Worm (Caenorhabditis elegans) whole organism, L4 larva: ENCODE data around the gene Y67D8C.6.
"Not testable (repeated sequence)": the region's sequence is repeated elsewhere in the genome, so short reads cannot be mapped to it uniquely, and the experiment has no call there.

Experiments
- F26F4.8 ChIP-seq: fragments of 200-800 bp; sonication (Bioruptor generic); conservative IDR thresholded peaks from 2 replicates; pipeline ENCODE4 v1.3.6; 2022; ENCODE audit warnings: missing genetic modification characterization, missing compliant biosample characterization
- Y105C5A.15 ChIP-seq: fragments of 200-800 bp; sonication (Bioruptor generic); IDR thresholded peaks from 2 replicates; pipeline ENCODE4 v1.3.6; 2022; ENCODE audit warnings: missing genetic modification characterization, missing compliant biosample characterization
- Y5F2A.4 ChIP-seq: fragments of 200-800 bp; sonication (Bioruptor generic); optimal IDR thresholded peaks from 2 replicates; lab custom pipeline; 2018; ENCODE audit warnings: mild to moderate bottlenecking, missing genetic modification characterization, missing compliant biosample characterization
- Y75B8A.6 ChIP-seq: fragments of 200-800 bp; sonication (Bioruptor generic); IDR thresholded peaks from 2 replicates; pipeline ENCODE4 v1.3.6; 2022; ENCODE audit warnings: missing genetic modification reagents, missing genetic modification characterization, missing compliant biosample characterization
- ZK546.5 ChIP-seq, 2 experiments: sonication (generic microtip); optimal IDR thresholded peaks; 2 replicates each; lab custom pipeline; 2017; ENCODE audit warnings: missing biosample characterization in 2 of 2, missing genetic modification characterization in 2 of 2
- arid-1 ChIP-seq: fragments of 200-800 bp; sonication (Bioruptor generic); conservative IDR thresholded peaks from 2 replicates; pipeline ENCODE4 v1.3.6; 2022; ENCODE audit warnings: missing genetic modification reagents, missing genetic modification characterization, missing compliant biosample characterization
- ceh-44 ChIP-seq: fragments of 200-800 bp; sonication (Bioruptor generic); IDR thresholded peaks from 2 replicates; pipeline ENCODE4 v1.3.6; 2022; ENCODE audit warnings: missing genetic modification reagents, missing genetic modification characterization, missing compliant biosample characterization
- daf-8 ChIP-seq: fragments of 200-800 bp; sonication (Bioruptor generic); IDR thresholded peaks from 2 replicates; pipeline ENCODE4 v1.3.6; 2022; ENCODE audit warnings: missing genetic modification characterization, missing compliant biosample characterization
- dmd-6 ChIP-seq: fragments of 200-800 bp; sonication (Bioruptor generic); IDR thresholded peaks from 2 replicates; pipeline ENCODE4 v1.3.6; 2022; ENCODE audit warnings: missing genetic modification reagents, missing genetic modification characterization, missing compliant biosample characterization
- dmd-9 ChIP-seq: fragments of 200-800 bp; sonication (Bioruptor generic); IDR thresholded peaks from 2 replicates; pipeline ENCODE4 v1.3.6; 2022; ENCODE audit warnings: missing genetic modification reagents, missing genetic modification characterization, missing compliant biosample characterization
- duxl-1 ChIP-seq: sonication (generic microtip); optimal IDR thresholded peaks from 2 replicates; lab custom pipeline; 2016; ENCODE audit warnings: mild to moderate bottlenecking, missing genetic modification characterization, moderate library complexity, missing compliant biosample characterization; ENCODE audit not compliant: poor library complexity
- dve-1 ChIP-seq: sonication (generic microtip); optimal IDR thresholded peaks from 2 replicates; lab custom pipeline; 2017; ENCODE audit warnings: antibody characterized with exemption, mild to moderate bottlenecking, missing genetic modification characterization, missing compliant biosample characterization; ENCODE audit not compliant: insufficient read depth
- hif-1 ChIP-seq, 2 experiments: sonication (generic microtip); optimal IDR thresholded peaks; 2 replicates each; lab custom pipeline; 2016 to 2017; ENCODE audit warnings: missing compliant biosample characterization in 2 of 2, missing genetic modification characterization in 2 of 2, missing genetic modification reagents in 2 of 2, missing genotype in 2 of 2, mild to moderate bottlenecking in 1 of 2
- hlh-11 ChIP-seq: fragments of 200-800 bp; sonication (Bioruptor generic); optimal IDR thresholded peaks from 2 replicates; lab custom pipeline; 2018; ENCODE audit warnings: mild to moderate bottlenecking, missing genetic modification characterization, missing compliant biosample characterization
- hmg-1.1 ChIP-seq: fragments of 200-800 bp; sonication (Bioruptor generic); IDR thresholded peaks from 2 replicates; pipeline ENCODE4 v1.3.6; 2022; ENCODE audit warnings: missing genetic modification reagents, missing genetic modification characterization, missing compliant biosample characterization
- jun-1 ChIP-seq: fragments of 150-350 bp; optimal IDR thresholded peaks from 2 replicates; lab custom pipeline; 2014; ENCODE audit warnings: missing biosample characterization, missing genetic modification reagents, missing genetic modification characterization
- lim-7 ChIP-seq: fragments of 200-800 bp; sonication (Bioruptor generic); IDR thresholded peaks from 2 replicates; pipeline ENCODE4 v1.3.6; 2022; ENCODE audit warnings: missing genetic modification characterization, missing compliant biosample characterization
- lin-15B ChIP-seq: fragments of 150-350 bp; sonication (generic microtip); optimal IDR thresholded peaks from 3 replicates; lab custom pipeline; 2014; ENCODE audit warnings: missing biosample characterization, missing genetic modification characterization
- madf-5 ChIP-seq, 2 experiments: fragments of 200-800 bp; sonication (Bioruptor generic); IDR thresholded peaks; 2 replicates each; pipeline ENCODE4 v1.3.6; 2022; ENCODE audit warnings: missing compliant biosample characterization in 2 of 2, missing genetic modification characterization in 2 of 2
- mep-1 ChIP-seq: fragments of 150-350 bp; sonication (generic microtip); optimal IDR thresholded peaks from 3 replicates; lab custom pipeline; 2014; ENCODE audit warnings: missing biosample characterization, missing genetic modification characterization
- mes-2 ChIP-seq: sonication (generic microtip); optimal IDR thresholded peaks from 2 replicates; lab custom pipeline; 2016; ENCODE audit warnings: missing genotype, mild to moderate bottlenecking, missing genetic modification characterization, missing compliant biosample characterization; ENCODE audit not compliant: poor library complexity, severe bottlenecking
- mxl-3 ChIP-seq: fragments of 200-800 bp; sonication (Bioruptor generic); optimal IDR thresholded peaks from 2 replicates; lab custom pipeline; 2018; ENCODE audit warnings: mild to moderate bottlenecking, missing genetic modification characterization, missing compliant biosample characterization
- nhr-10 ChIP-seq: fragments of 150-350 bp; optimal IDR thresholded peaks from 2 replicates; lab custom pipeline; 2014; ENCODE audit warnings: missing biosample characterization, missing genetic modification characterization
- nhr-11 ChIP-seq: fragments of 150-350 bp; optimal IDR thresholded peaks from 2 replicates; lab custom pipeline; 2014; ENCODE audit warnings: missing biosample characterization, missing genetic modification characterization
- nhr-111 ChIP-seq: fragments of 200-800 bp; sonication (Bioruptor generic); optimal IDR thresholded peaks from 2 replicates; lab custom pipeline; 2018; ENCODE audit warnings: mild to moderate bottlenecking, missing genetic modification characterization, missing compliant biosample characterization
- nhr-41 ChIP-seq: fragments of 200-800 bp; sonication (Bioruptor generic); IDR thresholded peaks from 2 replicates; pipeline ENCODE4 v1.3.6; 2022; ENCODE audit warnings: missing genetic modification reagents, missing genetic modification characterization, missing compliant biosample characterization
- pha-4 ChIP-seq, 2 experiments: fragments of 150-350 bp in 1 of 2; fragments of 200-800 bp in 1 of 2; sonication (Bioruptor generic) in 1 of 2; IDR thresholded peaks in 1 of 2; optimal IDR thresholded peaks in 1 of 2; 2 replicates each; pipeline versions ENCODE4 v1.3.6 to Lab custom; 2014 to 2022; ENCODE audit warnings: missing genetic modification characterization in 2 of 2, missing genetic modification reagents in 2 of 2, missing biosample characterization in 1 of 2, missing compliant biosample characterization in 1 of 2
- saeg-2 ChIP-seq: fragments of 200-800 bp; sonication (Bioruptor generic); IDR thresholded peaks from 2 replicates; pipeline ENCODE4 v1.3.6; 2022; ENCODE audit warnings: missing genetic modification reagents, missing genetic modification characterization, missing compliant biosample characterization
- sdz-12 ChIP-seq: fragments of 200-800 bp; sonication (Bioruptor generic); optimal IDR thresholded peaks from 2 replicates; lab custom pipeline; 2018; ENCODE audit warnings: mild to moderate bottlenecking, missing genetic modification characterization, missing compliant biosample characterization
- set-16 ChIP-seq: fragments of 200-800 bp; sonication (Bioruptor generic); IDR thresholded peaks from 2 replicates; pipeline ENCODE4 v1.3.6; 2022; ENCODE audit warnings: missing genetic modification reagents, missing genetic modification characterization, missing compliant biosample characterization
- tag-97 ChIP-seq: fragments of 200-800 bp; sonication (Bioruptor generic); IDR thresholded peaks from 2 replicates; pipeline ENCODE4 v1.3.6; 2022; ENCODE audit warnings: missing genetic modification characterization, missing compliant biosample characterization
- tra-1 ChIP-seq: fragments of 200-800 bp; sonication (Bioruptor generic); IDR thresholded peaks from 2 replicates; pipeline ENCODE4 v1.3.6; 2022; ENCODE audit warnings: missing genetic modification reagents, missing genetic modification characterization, missing compliant biosample characterization
- unc-130 ChIP-seq: sonication (generic microtip); optimal IDR thresholded peaks from 2 replicates; lab custom pipeline; 2016; ENCODE audit warnings: missing genetic modification reagents, missing genetic modification characterization, missing compliant biosample characterization
- unc-62 ChIP-seq, 3 experiments: fragments of 150-350 bp in 1 of 3; sonication (generic microtip); optimal IDR thresholded peaks in 2 of 3; peaks in 1 of 3; 1 replicate in 1 of 3; 2 replicates in 2 of 3; lab custom pipeline; 2014 to 2017; ENCODE audit warnings: missing biosample characterization in 3 of 3, missing genetic modification characterization in 3 of 3, missing genetic modification reagents in 3 of 3, missing genotype in 1 of 3
- zfp-2 ChIP-seq: sonication (generic microtip); optimal IDR thresholded peaks from 2 replicates; lab custom pipeline; 2016; ENCODE audit warnings: mild to moderate bottlenecking, missing genetic modification characterization, missing compliant biosample characterization
- zfp-3 ChIP-seq: fragments of 200-800 bp; sonication (Bioruptor generic); conservative IDR thresholded peaks from 2 replicates; pipeline ENCODE4 v1.3.6; 2022; ENCODE audit warnings: missing genetic modification reagents, missing genetic modification characterization, missing compliant biosample characterization
- ztf-7 ChIP-seq: fragments of 150-350 bp; optimal IDR thresholded peaks from 2 replicates; lab custom pipeline; 2014; ENCODE audit warnings: missing biosample characterization, missing genetic modification characterization

Gene Y67D8C.6

DNA sequence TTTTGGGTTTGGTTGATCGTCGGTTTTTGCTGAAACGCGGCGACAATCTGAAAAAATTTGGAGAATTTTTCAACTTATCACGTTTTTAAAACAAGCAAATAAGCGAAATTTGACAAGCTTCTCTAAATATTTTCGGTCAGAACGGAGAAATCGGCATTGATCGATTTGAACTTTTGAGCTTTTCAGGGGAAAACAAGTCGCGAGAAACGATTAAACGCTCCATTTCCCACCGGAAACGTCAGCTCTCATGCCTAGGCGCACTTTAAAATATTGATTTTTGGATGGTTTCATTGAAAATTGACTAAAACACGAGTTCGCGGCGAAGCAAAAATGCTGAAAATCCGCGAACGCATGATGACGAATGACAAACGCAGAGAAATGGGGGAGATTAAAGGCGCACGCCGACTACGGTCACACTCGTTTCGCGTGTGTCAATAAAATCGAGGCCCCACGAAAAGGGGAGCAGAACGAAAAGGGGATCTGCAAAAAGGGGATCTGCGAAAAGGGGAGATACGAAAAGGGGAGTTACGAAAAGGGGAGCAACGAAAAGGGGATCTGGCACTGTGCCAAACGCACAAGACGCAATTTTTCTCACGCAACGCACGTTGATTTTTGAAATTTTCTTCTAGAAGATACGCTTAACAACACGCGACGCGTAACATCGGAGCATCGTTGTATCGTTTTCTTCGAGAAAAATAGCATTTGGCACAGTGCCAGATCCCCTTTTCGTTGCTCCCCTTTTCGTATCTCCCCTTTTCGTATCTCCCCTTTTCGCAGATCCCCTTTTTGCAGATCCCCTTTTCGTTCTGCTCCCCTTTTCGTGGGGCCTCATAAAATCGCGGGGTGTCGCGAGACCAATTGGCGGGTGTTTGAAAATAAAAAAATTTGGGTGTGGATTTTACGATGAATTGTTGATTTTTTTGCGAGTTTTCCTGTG lies 12.9 kb downstream of the Y67D8C.6 start, which contains the start of gene eel-1 (continued):
- TF ChIP-seq tra-1 (GFP tag; lab: Robert Waterston, UW) (peak; percentile 100), sdz-12 (GFP tag; lab: Kevin White, UChicago) (peak; percentile 92), mxl-3 (GFP tag; lab: Kevin White, UChicago) (peak; percentile 91), dve-1 (tag; lab: Kevin White, UChicago) (peak; percentile 84), unc-130 (peak; percentile 97), lin-15B (tag; lab: Kevin White, UChicago) (peak; percentile 70), zfp-2 (peak; percentile 82), Y5F2A.4 (GFP tag; lab: Kevin White, UChicago) (peak; percentile 58), ZK546.5 (tag; optimal IDR thresholded peaks at IDR 0.05; lab: Kevin White, UChicago) (peak in 1 of 2 experiments; percentile 35), jun-1 (peak; percentile 73), mes-2 (peak; percentile 98), madf-5 (GFP tag; IDR thresholded peaks at IDR 0.05; lab: Robert Waterston, UW) (peak; percentile 98), dmd-9 (GFP tag; lab: Robert Waterston, UW) (peak; percentile 100), pha-4 (GFP tag; IDR thresholded peaks at IDR 0.05; lab: Robert Waterston, UW) (peak; percentile 97), saeg-2 (GFP tag; lab: Robert Waterston, UW) (peak; percentile 96), ztf-7 (tag; lab: Kevin White, UChicago) (peak; percentile 45), mep-1 (tag; lab: Kevin White, UChicago) (peak; percentile 97), nhr-10 (peak; percentile 75), lim-7 (GFP tag; lab: Robert Waterston, UW) (peak; percentile 90), tag-97 (GFP tag; lab: Robert Waterston, UW) (peak; percentile 95), Y105C5A.15 (GFP tag; lab: Robert Waterston, UW) (peak; percentile 96), hif-1 (tag; optimal IDR thresholded peaks at IDR 0.05; lab: Kevin White, UChicago) (peak; percentile 53 to 85), dmd-6 (GFP tag; lab: Robert Waterston, UW) (peak; percentile 98), hlh-11 (tag; lab: Kevin White, UChicago) (peak; percentile 87), nhr-111 (GFP tag; lab: Kevin White, UChicago) (peak; percentile 22), ceh-44 (peak; percentile 100), arid-1 (GFP tag; lab: Robert Waterston, UW) (peak; percentile 98), hmg-1.1 (GFP tag; lab: Robert Waterston, UW) (peak; percentile 96), set-16 (GFP tag; lab: Robert Waterston, UW) (peak; percentile 81), nhr-41 (peak; percentile 92), nhr-11 (tag; lab: Kevin White, UChicago) (peak; percentile 81), Y75B8A.6 (peak; percentile 98), duxl-1 (tag; lab: Kevin White, UChicago) (peak; percentile 88)
- not testable (repeated sequence) for TF ChIP-seq pha-4 (tag; optimal IDR thresholded peaks at IDR 0.05; lab: Kevin White, UChicago)

DNA sequence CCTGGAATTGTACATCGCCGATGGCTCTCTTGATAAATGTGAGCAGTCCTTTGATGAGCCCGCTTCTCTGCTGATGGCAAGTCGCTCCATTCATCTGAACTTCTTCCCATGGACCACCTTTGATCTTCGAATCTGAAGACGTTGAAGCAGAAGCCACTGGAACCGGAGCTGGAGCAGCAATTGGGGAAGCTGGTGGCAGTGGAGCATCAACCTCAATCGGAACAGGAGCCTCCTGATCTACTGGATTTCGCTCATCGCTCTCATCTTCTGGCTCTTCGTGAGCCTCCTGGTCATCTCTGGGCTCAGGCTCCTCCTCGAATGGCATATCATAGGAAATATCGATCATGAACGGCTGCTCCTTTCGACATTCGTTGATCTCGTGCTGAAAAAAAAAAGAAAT lies 16.3 kb downstream of the Y67D8C.6 start:
- TF ChIP-seq set-16 (GFP tag; lab: Robert Waterston, UW) (peak; percentile 72), zfp-3 (GFP tag; lab: Robert Waterston, UW) (no peak)

DNA sequence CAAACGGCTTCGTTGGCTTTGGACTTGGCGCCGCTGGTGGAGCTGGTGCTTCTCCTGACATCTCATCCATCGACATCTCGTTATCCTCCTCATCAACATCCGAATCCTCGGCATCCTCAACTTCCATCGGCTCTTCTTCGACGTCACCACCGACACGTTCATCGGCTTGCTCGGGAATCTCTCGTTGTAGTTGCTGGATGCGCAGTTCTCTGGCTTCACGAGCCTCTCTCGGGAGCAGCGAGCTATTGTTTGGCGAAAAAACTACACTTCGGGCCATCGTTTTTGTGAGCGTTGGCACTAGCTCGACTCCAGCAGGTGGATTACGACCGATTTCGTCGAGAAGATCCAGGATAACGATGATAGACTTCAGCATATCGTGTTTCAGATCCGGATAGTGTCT lies 17.2 kb downstream of the Y67D8C.6 start:
- no peak for TF ChIP-seq tag-97 (GFP tag; lab: Robert Waterston, UW)
- no peak for TF ChIP-seq F26F4.8 (GFP tag; lab: Robert Waterston, UW)
- TF ChIP-seq unc-62 (GFP tag; optimal IDR thresholded peaks at IDR 0.05 in 1 of 2; lab: Kevin White, UChicago): no peak
- TF ChIP-seq unc-62 (tag; optimal IDR thresholded peaks at IDR 0.05; lab: Kevin White, UChicago): no peak
- no peak for TF ChIP-seq mxl-3 (GFP tag; lab: Kevin White, UChicago)
- TF ChIP-seq set-16 (GFP tag; lab: Robert Waterston, UW): peak; percentile 63
- TF ChIP-seq daf-8: no peak
